Fruit fly (Drosophila melanogaster) whole organism, embryonic: Measurements from ENCODE around the gene Jon25Bi.
A peak's percentile ranks its signal among the peaks of the same experiment; 100 is the strongest.

Experiments used
- Aef1 ChIP-seq: fragments of 200-800 bp; sonication (Bioruptor generic); IDR thresholded peaks from 3 replicates; pipeline ENCODE4 v1.3.6; 2022; ENCODE audit warnings: missing biosample characterization, missing genetic modification characterization
- Blimp-1 ChIP-seq: fragments of 200-800 bp; sonication (Bioruptor generic); optimal IDR thresholded peaks from 3 replicates; lab custom pipeline; 2018; ENCODE audit warnings: missing biosample characterization, missing genetic modification characterization, mild to moderate bottlenecking, moderate library complexity, missing genetic modification reagents
- BtbVII ChIP-seq: fragments of 200-800 bp; sonication (Bioruptor generic); optimal IDR thresholded peaks from 3 replicates; lab custom pipeline; 2017; ENCODE audit warnings: missing biosample characterization, mild to moderate bottlenecking, missing genetic modification characterization
- CG13287 ChIP-seq: fragments of 200-800 bp; sonication (Bioruptor generic); IDR thresholded peaks from 2 replicates; pipeline ENCODE4 v1.3.6; 2022; ENCODE audit warnings: missing biosample characterization, missing genetic modification characterization; ENCODE audit not compliant: partially characterized antibody
- CG14441 ChIP-seq: fragments of 200-800 bp; sonication (Bioruptor generic); IDR thresholded peaks from 2 replicates; pipeline ENCODE4 v1.3.6; 2022; ENCODE audit warnings: missing biosample characterization, missing genetic modification characterization
- CG15479 ChIP-seq: fragments of 200-800 bp; sonication (Bioruptor generic); optimal IDR thresholded peaks from 3 replicates; lab custom pipeline; 2019; ENCODE audit warnings: missing biosample characterization, mild to moderate bottlenecking, missing genetic modification characterization, moderate library complexity
- CG15601 ChIP-seq: fragments of 200-800 bp; sonication (Bioruptor generic); optimal IDR thresholded peaks from 3 replicates; lab custom pipeline; 2019; ENCODE audit warnings: missing biosample characterization, mild to moderate bottlenecking, missing genetic modification characterization, moderate library complexity
- CG17385 ChIP-seq: fragments of 200-800 bp; sonication (Bioruptor generic); optimal IDR thresholded peaks from 3 replicates; lab custom pipeline; 2018; ENCODE audit warnings: missing biosample characterization, mild to moderate bottlenecking, missing genetic modification characterization
- CG17612 ChIP-seq: fragments of 200-800 bp; sonication (Bioruptor generic); IDR thresholded peaks from 2 replicates; pipeline ENCODE4 v1.3.6; 2022; ENCODE audit warnings: missing biosample characterization, missing genetic modification characterization
- CG2889 ChIP-seq: fragments of 200-800 bp; sonication (Bioruptor generic); IDR thresholded peaks from 3 replicates; pipeline ENCODE4 v1.3.6; 2022; ENCODE audit warnings: missing biosample characterization, missing genetic modification characterization
- CG33213 ChIP-seq: fragments of 200-800 bp; sonication (Bioruptor generic); optimal IDR thresholded peaks from 3 replicates; lab custom pipeline; 2016; ENCODE audit warnings: missing biosample characterization, missing genetic modification characterization
- CG3407 ChIP-seq: fragments of 200-800 bp; sonication (Bioruptor generic); optimal IDR thresholded peaks from 2 replicates; lab custom pipeline; 2018; ENCODE audit warnings: missing biosample characterization, mild to moderate bottlenecking, missing genetic modification characterization
- CG34224 ChIP-seq: fragments of 200-800 bp; sonication (Bioruptor generic); IDR thresholded peaks from 3 replicates; pipeline ENCODE4 v1.3.6; 2022; ENCODE audit warnings: missing biosample characterization, missing genetic modification characterization; ENCODE audit not compliant: partially characterized antibody
- CG3838 ChIP-seq: fragments of 200-800 bp; sonication (Bioruptor generic); optimal IDR thresholded peaks from 3 replicates; lab custom pipeline; 2016; ENCODE audit warnings: missing biosample characterization, missing genetic modification characterization
- CG4360 ChIP-seq: fragments of 200-800 bp; sonication (Bioruptor generic); IDR thresholded peaks from 2 replicates; pipeline ENCODE4 v1.3.6; 2022; ENCODE audit warnings: missing biosample characterization, missing genetic modification characterization
- CG43689 ChIP-seq: fragments of 200-800 bp; sonication (Bioruptor generic); IDR thresholded peaks from 2 replicates; pipeline ENCODE4 v1.3.6; 2022; ENCODE audit warnings: missing biosample characterization, missing genetic modification characterization
- CG4730 ChIP-seq: fragments of 200-800 bp; sonication (Bioruptor generic); IDR thresholded peaks from 2 replicates; pipeline ENCODE4 v1.3.6; 2022; ENCODE audit warnings: missing biosample characterization, missing genetic modification characterization
- CG4820 ChIP-seq: fragments of 200-800 bp; sonication (Bioruptor generic); optimal IDR thresholded peaks from 3 replicates; lab custom pipeline; 2016; ENCODE audit warnings: missing biosample characterization, missing genetic modification characterization
- CG5953 ChIP-seq: fragments of 200-800 bp; sonication (Bioruptor generic); IDR thresholded peaks from 2 replicates; pipeline ENCODE4 v1.3.6; 2022; ENCODE audit warnings: missing biosample characterization, missing genetic modification characterization
- CG6654 ChIP-seq: fragments of 200-800 bp; sonication (Bioruptor generic); optimal IDR thresholded peaks from 2 replicates; lab custom pipeline; 2017; ENCODE audit warnings: missing biosample characterization, mild to moderate bottlenecking, missing genetic modification characterization
- CG7786 ChIP-seq: fragments of 200-800 bp; sonication (Bioruptor generic); optimal IDR thresholded peaks from 2 replicates; lab custom pipeline; 2016; ENCODE audit warnings: missing biosample characterization, missing genetic modification characterization
- CG7839 ChIP-seq: fragments of 200-800 bp; sonication (Bioruptor generic); optimal IDR thresholded peaks from 3 replicates; lab custom pipeline; 2018; ENCODE audit warnings: missing biosample characterization, mild to moderate bottlenecking, missing genetic modification characterization, moderate library complexity
- CG7987 ChIP-seq: fragments of 200-800 bp; sonication (Bioruptor generic); optimal IDR thresholded peaks from 2 replicates; lab custom pipeline; 2018; ENCODE audit warnings: missing biosample characterization, mild to moderate bottlenecking, missing genetic modification characterization, moderate library complexity
- CG9817 ChIP-seq: fragments of 200-800 bp; sonication (Bioruptor generic); optimal IDR thresholded peaks from 2 replicates; lab custom pipeline; 2018; ENCODE audit warnings: missing biosample characterization, mild to moderate bottlenecking, missing genetic modification characterization, moderate library complexity
- Dbx ChIP-seq: fragments of 200-800 bp; sonication (Bioruptor generic); IDR thresholded peaks from 3 replicates; pipeline ENCODE4 v1.3.6; 2022; ENCODE audit warnings: missing biosample characterization, missing genetic modification characterization
- E2f1 ChIP-seq: fragments of 200-800 bp; sonication (Bioruptor generic); IDR thresholded peaks from 2 replicates; pipeline ENCODE4 v1.3.6; 2022; ENCODE audit warnings: missing biosample characterization, missing genetic modification characterization
- HLH4C ChIP-seq: fragments of 200-800 bp; sonication (Bioruptor generic); IDR thresholded peaks from 3 replicates; pipeline ENCODE4 v1.3.6; 2022; ENCODE audit warnings: missing biosample characterization, missing genetic modification characterization; ENCODE audit not compliant: partially characterized antibody
- Hey ChIP-seq: fragments of 200-800 bp; sonication (Bioruptor generic); optimal IDR thresholded peaks from 3 replicates; lab custom pipeline; 2018; ENCODE audit warnings: missing biosample characterization, mild to moderate bottlenecking, missing genetic modification characterization
- MTF-1 ChIP-seq: fragments of 200-800 bp; sonication (Bioruptor generic); optimal IDR thresholded peaks from 2 replicates; lab custom pipeline; 2018; ENCODE audit warnings: missing biosample characterization, mild to moderate bottlenecking, missing genetic modification characterization, borderline replicate concordance
- NK7.1 ChIP-seq: fragments of 200-800 bp; sonication (Bioruptor generic); optimal IDR thresholded peaks from 3 replicates; lab custom pipeline; 2016; ENCODE audit warnings: missing biosample characterization, missing genetic modification characterization
- Optix ChIP-seq: fragments of 200-800 bp; sonication (Bioruptor generic); IDR thresholded peaks from 3 replicates; pipeline ENCODE4 v1.3.6; 2022; ENCODE audit warnings: missing biosample characterization, missing genetic modification characterization
- Scr ChIP-seq: fragments of 200-800 bp; sonication (Bioruptor generic); IDR thresholded peaks from 2 replicates; pipeline ENCODE4 v1.3.6; 2022; ENCODE audit warnings: missing biosample characterization, missing genetic modification characterization; ENCODE audit not compliant: partially characterized antibody
- Sin3A ChIP-seq: fragments of >200 bp; optimal IDR thresholded peaks from 2 replicates; lab custom pipeline; 2018
- Xrp1 ChIP-seq: fragments of 200-800 bp; sonication (Bioruptor generic); IDR thresholded peaks from 2 replicates; pipeline ENCODE4 v1.3.6; 2022; ENCODE audit warnings: missing biosample characterization, missing genetic modification characterization
- ab ChIP-seq: fragments of 200-800 bp; sonication (Bioruptor generic); optimal IDR thresholded peaks from 2 replicates; lab custom pipeline; 2016; ENCODE audit warnings: missing biosample characterization, missing genetic modification characterization
- al ChIP-seq: fragments of 200-800 bp; sonication (Bioruptor generic); IDR thresholded peaks from 2 replicates; pipeline ENCODE4 v1.3.6; 2022; ENCODE audit warnings: missing biosample characterization, missing genetic modification characterization
- crp ChIP-seq, 2 experiments: fragments of 200-800 bp; sonication (Bioruptor generic); optimal IDR thresholded peaks; 2 replicates in 1 of 2; 3 replicates in 1 of 2; lab custom pipeline; 2017; ENCODE audit warnings: missing biosample characterization in 2 of 2, missing genetic modification characterization in 2 of 2, mild to moderate bottlenecking in 1 of 2, moderate library complexity in 1 of 2
- fd102C ChIP-seq: fragments of 200-800 bp; sonication (Bioruptor generic); optimal IDR thresholded peaks from 2 replicates; lab custom pipeline; 2018; ENCODE audit warnings: missing biosample characterization, mild to moderate bottlenecking, missing genetic modification characterization, moderate library complexity
- gsb ChIP-seq: fragments of 200-800 bp; sonication (Bioruptor generic); IDR thresholded peaks from 2 replicates; pipeline ENCODE4 v1.3.6; 2022; ENCODE audit warnings: missing biosample characterization, missing genetic modification characterization
- knrl ChIP-seq: fragments of 200-800 bp; sonication (Bioruptor generic); IDR thresholded peaks from 3 replicates; pipeline ENCODE4 v1.3.6; 2022; ENCODE audit warnings: missing biosample characterization, missing genetic modification characterization; ENCODE audit not compliant: partially characterized antibody
- lbe ChIP-seq: fragments of 200-800 bp; sonication (Bioruptor generic); optimal IDR thresholded peaks from 2 replicates; lab custom pipeline; 2016; ENCODE audit warnings: missing biosample characterization, mild to moderate bottlenecking, missing genetic modification characterization
- otp ChIP-seq: fragments of 200-800 bp; sonication (Bioruptor generic); IDR thresholded peaks from 3 replicates; pipeline ENCODE4, ENCODE4 v1.3.6; 2022; ENCODE audit warnings: missing biosample characterization, missing genetic modification characterization
- row ChIP-seq: fragments of 200-800 bp; sonication (Bioruptor generic); IDR thresholded peaks from 3 replicates; pipeline ENCODE4 v1.3.6; 2022; ENCODE audit warnings: missing biosample characterization, missing genetic modification characterization
- run ChIP-seq: fragments of 200-800 bp; sonication (Bioruptor generic); optimal IDR thresholded peaks from 3 replicates; lab custom pipeline; 2018; ENCODE audit warnings: missing biosample characterization, mild to moderate bottlenecking, missing genetic modification characterization
- schlank ChIP-seq: fragments of 200-800 bp; sonication (Bioruptor generic); optimal IDR thresholded peaks from 2 replicates; lab custom pipeline; 2018; ENCODE audit warnings: missing biosample characterization, mild to moderate bottlenecking, missing genetic modification characterization
- scrt ChIP-seq: fragments of 200-800 bp; sonication (Bioruptor generic); optimal IDR thresholded peaks from 2 replicates; lab custom pipeline; 2018; ENCODE audit warnings: missing biosample characterization, mild to moderate bottlenecking, missing genetic modification characterization, moderate library complexity
- seq ChIP-seq: fragments of 200-800 bp; sonication (Bioruptor generic); IDR thresholded peaks from 2 replicates; pipeline ENCODE4 v1.3.6; 2022; ENCODE audit warnings: missing biosample characterization, missing genetic modification characterization
- slp2 ChIP-seq: fragments of 200-800 bp; sonication (Bioruptor generic); optimal IDR thresholded peaks from 2 replicates; lab custom pipeline; 2016; ENCODE audit warnings: missing biosample characterization, missing genetic modification characterization
- yki ChIP-seq: fragments of >200 bp; optimal IDR thresholded peaks from 3 replicates; lab custom pipeline; 2018
- zf30C ChIP-seq: fragments of 200-800 bp; sonication (Bioruptor generic); optimal IDR thresholded peaks from 3 replicates; lab custom pipeline; 2018; ENCODE audit warnings: missing biosample characterization, mild to moderate bottlenecking, missing genetic modification characterization

Gene Jon25Bi

dm6 chr2L:4906546-4907250, 48.2 kb downstream of the Jon25Bi start, which contains the start of gene snsl (continued):
- TF ChIP-seq E2f1 (GFP tag; lab: Robert Waterston, UW) (peak; percentile 53; the same call in 1 of the 2 replicates), CG9817 (tag; lab: Kevin White, UChicago) (no peak), NK7.1 (GFP tag; lab: Kevin White, UChicago) (no peak), zf30C (GFP tag; lab: Kevin White, UChicago) (peak; percentile 43), schlank (tag; lab: Kevin White, UChicago) (no peak), Optix (no peak), seq (0 out of 2 replicates have a peak, but pooled peaks have one; percentile 30), CG3407 (no peak), HLH4C (no peak), knrl (GFP tag; lab: Robert Waterston, UW) (no peak), Dbx (GFP tag; lab: Robert Waterston, UW) (0 out of 3 replicates have a peak, but pooled peaks have one; percentile 14), Blimp-1 (GFP tag; lab: Kevin White, UChicago) (peak; percentile 64), CG17612 (no peak), CG15601 (peak; percentile 60), CG4730 (no peak), row (GFP tag; lab: Robert Waterston, UW) (peak; percentile 67), CG15479 (GFP tag; lab: Kevin White, UChicago) (no peak), CG7786 (no peak), fd102C (no peak), CG34224 (GFP tag; lab: Robert Waterston, UW) (no peak), scrt (GFP tag; lab: Kevin White, UChicago) (no peak), CG2889 (GFP tag; lab: Robert Waterston, UW) (0 out of 3 replicates have a peak, but pooled peaks have one; percentile 27), Aef1 (GFP tag; lab: Robert Waterston, UW) (no peak), BtbVII (GFP tag; lab: Kevin White, UChicago) (peak; percentile 31), Scr (GFP tag; lab: Robert Waterston, UW) (no peak), al (no peak), CG13287 (GFP tag; lab: Robert Waterston, UW) (no peak), yki (lab: Kevin White, UChicago) (no peak), CG6654 (no peak), Hey (tag; lab: Kevin White, UChicago) (no peak), slp2 (GFP tag; lab: Kevin White, UChicago) (no peak), ab (GFP tag; lab: Kevin White, UChicago) (no peak), CG17385 (peak; percentile 71), MTF-1 (GFP tag; lab: Kevin White, UChicago) (no peak), CG33213 (GFP tag; lab: Kevin White, UChicago) (no peak), CG4820 (GFP tag; lab: Kevin White, UChicago) (peak; percentile 27), CG3838 (no peak), gsb (GFP tag; lab: Robert Waterston, UW) (no peak), CG5953 (GFP tag; lab: Robert Waterston, UW) (0 out of 2 replicates have a peak, but pooled peaks have one; percentile 45), lbe (GFP tag; lab: Kevin White, UChicago) (no peak), CG43689 (GFP tag; lab: Robert Waterston, UW) (no peak), crp (GFP tag; optimal IDR thresholded peaks at IDR 0.05; lab: Kevin White, UChicago) (no peak), Sin3A (lab: Kevin White, UChicago) (no peak), CG4360 (GFP tag; lab: Robert Waterston, UW) (no peak), CG14441 (GFP tag; lab: Robert Waterston, UW) (0 out of 2 replicates have a peak, but pooled peaks have one; percentile 25), run (peak; percentile 65), otp (GFP tag; lab: Robert Waterston, UW) (0 out of 3 replicates have a peak, but pooled peaks have one; percentile 39), Xrp1 (peak; percentile 36; the same call in 1 of the 2 replicates), CG7987 (no peak), CG7839 (tag; lab: Kevin White, UChicago) (peak; percentile 83)
